Worm (Caenorhabditis elegans) whole organism, late embryonic: ENCODE data around the gene col-38.

Source experiments
- ahr-1 ChIP-seq: sonication (generic microtip); optimal IDR thresholded peaks from 2 replicates; lab custom pipeline; 2016; ENCODE audit warnings: missing genetic modification characterization, missing compliant biosample characterization
- elt-2 ChIP-seq: sonication (generic microtip); optimal IDR thresholded peaks from 2 replicates; lab custom pipeline; 2016; ENCODE audit warnings: missing genetic modification reagents, missing genetic modification characterization, missing compliant biosample characterization
- elt-4 ChIP-seq: sonication (generic microtip); optimal IDR thresholded peaks from 2 replicates; lab custom pipeline; 2016; ENCODE audit warnings: missing genetic modification characterization, missing compliant biosample characterization
- nfya-1 ChIP-seq: sonication (generic microtip); optimal IDR thresholded peaks from 2 replicates; lab custom pipeline; 2017; ENCODE audit warnings: missing genetic modification characterization, mild to moderate bottlenecking, missing compliant biosample characterization, antibody characterized with exemption, moderate library complexity
- nhr-11 ChIP-seq: fragments of 150-350 bp; optimal IDR thresholded peaks from 2 replicates; lab custom pipeline; 2014; ENCODE audit warnings: missing biosample characterization, missing genetic modification characterization
- pat-9 ChIP-seq: fragments of 200-800 bp; sonication (Bioruptor generic); optimal IDR thresholded peaks from 2 replicates; lab custom pipeline; 2018; ENCODE audit warnings: mild to moderate bottlenecking, missing genetic modification characterization, moderate library complexity, missing compliant biosample characterization
- pqm-1 ChIP-seq: sonication (generic microtip); optimal IDR thresholded peaks from 2 replicates; lab custom pipeline; 2016; ENCODE audit warnings: missing genetic modification characterization, missing compliant biosample characterization
- ztf-16 ChIP-seq: sonication (generic microtip); optimal IDR thresholded peaks from 2 replicates; lab custom pipeline; 2017; ENCODE audit warnings: missing genetic modification characterization, missing compliant biosample characterization

DNA sequence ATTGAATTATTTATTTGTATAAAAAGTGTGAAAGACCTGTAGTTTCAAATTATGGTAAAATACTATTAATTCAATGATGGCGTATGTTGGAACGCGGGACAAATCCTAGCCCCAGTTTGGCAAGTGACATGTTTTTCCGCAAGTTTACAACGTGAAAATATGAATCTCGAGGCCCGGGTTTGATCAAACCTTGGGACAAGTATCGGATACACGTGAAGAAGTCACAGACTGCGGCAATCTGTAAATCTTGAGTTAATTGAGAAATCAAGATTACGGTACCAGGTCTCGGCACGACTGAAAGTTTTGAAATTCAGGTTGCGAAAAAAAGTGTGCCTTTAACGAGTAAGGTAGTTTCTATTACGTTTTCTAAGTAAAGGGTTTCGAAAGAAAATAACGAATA, 14.1 kb upstream of the col-38 start:
- no peak for TF ChIP-seq nhr-11
- TF ChIP-seq elt-2: no peak
- no peak for TF ChIP-seq ahr-1 (tag; lab: Kevin White, UChicago)
- TF ChIP-seq elt-4: no peak
- TF ChIP-seq pqm-1: no peak
- no peak for TF ChIP-seq pat-9 (tag; lab: Kevin White, UChicago)
- TF ChIP-seq nfya-1 (tag; lab: Kevin White, UChicago): no peak
- no peak for TF ChIP-seq ztf-16 (tag; lab: Kevin White, UChicago)
